Fruit fly (Drosophila melanogaster) whole organism, prepupa: ENCODE data around the gene CG12438.
A peak's percentile ranks its signal among the peaks of the same experiment; 100 is the strongest.

Source experiments
- Blimp-1 ChIP-seq: fragments of 200-800 bp; sonication (Bioruptor generic); optimal IDR thresholded peaks from 3 replicates; lab custom pipeline; 2017; ENCODE audit warnings: missing biosample characterization, missing genetic modification characterization, mild to moderate bottlenecking, moderate library complexity, missing genetic modification reagents
- CG10631 ChIP-seq: fragments of 200-800 bp; sonication (Bioruptor generic); optimal IDR thresholded peaks from 2 replicates; lab custom pipeline; 2016; ENCODE audit warnings: missing biosample characterization, missing genetic modification characterization
- CG10669 ChIP-seq: fragments of 200-800 bp; sonication (Bioruptor generic); optimal IDR thresholded peaks from 3 replicates; lab custom pipeline; 2018; ENCODE audit warnings: missing biosample characterization, mild to moderate bottlenecking, missing genetic modification characterization, moderate library complexity
- CG11762 ChIP-seq: fragments of 200-800 bp; sonication (Bioruptor generic); optimal IDR thresholded peaks from 3 replicates; lab custom pipeline; 2016; ENCODE audit warnings: missing biosample characterization, missing genetic modification characterization; ENCODE audit not compliant: insufficient read depth
- CG11902 ChIP-seq: fragments of 200-800 bp; sonication (Bioruptor generic); optimal IDR thresholded peaks from 3 replicates; lab custom pipeline; 2016; ENCODE audit warnings: missing biosample characterization, missing genetic modification characterization
- CG1621 ChIP-seq: fragments of 200-800 bp; sonication (Bioruptor generic); optimal IDR thresholded peaks from 3 replicates; lab custom pipeline; 2018; ENCODE audit warnings: missing biosample characterization, mild to moderate bottlenecking, missing genetic modification characterization
- CG3032 ChIP-seq: fragments of 200-800 bp; optimal IDR thresholded peaks from 2 replicates; lab custom pipeline; 2019; ENCODE audit warnings: missing biosample characterization, mild to moderate bottlenecking, missing genetic modification characterization, moderate library complexity
- CG34406 ChIP-seq: fragments of 200-800 bp; sonication (Bioruptor generic); optimal IDR thresholded peaks from 3 replicates; lab custom pipeline; 2016; ENCODE audit warnings: missing biosample characterization, missing genetic modification characterization
- CG3919 ChIP-seq: fragments of 200-800 bp; sonication (Bioruptor generic); optimal IDR thresholded peaks from 3 replicates; lab custom pipeline; 2016; ENCODE audit warnings: missing biosample characterization, missing genetic modification characterization
- CG4318 ChIP-seq: fragments of 200-800 bp; sonication (Bioruptor generic); optimal IDR thresholded peaks from 3 replicates; lab custom pipeline; 2017; ENCODE audit warnings: missing biosample characterization, mild to moderate bottlenecking, missing genetic modification characterization
- CG6163 ChIP-seq: fragments of 200-800 bp; sonication (Bioruptor generic); IDR thresholded peaks from 3 replicates; pipeline ENCODE4 v1.3.6; 2022; ENCODE audit warnings: missing biosample characterization, missing genetic modification characterization
- CG6792 ChIP-seq: fragments of 200-800 bp; sonication (Bioruptor generic); optimal IDR thresholded peaks from 3 replicates; lab custom pipeline; 2016; ENCODE audit warnings: missing biosample characterization, missing genetic modification characterization
- CG6808 ChIP-seq: fragments of 200-800 bp; sonication (Bioruptor generic); optimal IDR thresholded peaks from 3 replicates; lab custom pipeline; 2017; ENCODE audit warnings: missing biosample characterization, missing genetic modification characterization, mild to moderate bottlenecking, moderate library complexity, missing genetic modification reagents
- CG7368 ChIP-seq: fragments of 200-800 bp; sonication (Bioruptor generic); optimal IDR thresholded peaks from 3 replicates; lab custom pipeline; 2016; ENCODE audit warnings: missing biosample characterization, missing genetic modification characterization
- CG8119 ChIP-seq: fragments of 200-800 bp; sonication (Bioruptor generic); IDR thresholded peaks from 3 replicates; pipeline ENCODE4 v1.3.6; 2022; ENCODE audit warnings: missing biosample characterization, missing genetic modification characterization
- CG8319 ChIP-seq: fragments of 200-800 bp; sonication (Bioruptor generic); optimal IDR thresholded peaks from 3 replicates; lab custom pipeline; 2016; ENCODE audit warnings: missing biosample characterization, missing genetic modification characterization
- CG8632 ChIP-seq: fragments of 200-800 bp; sonication (Bioruptor generic); optimal IDR thresholded peaks from 3 replicates; lab custom pipeline; 2016; ENCODE audit warnings: missing biosample characterization, missing genetic modification characterization
- CG9139 ChIP-seq: fragments of 200-800 bp; sonication (Bioruptor generic); optimal IDR thresholded peaks from 3 replicates; lab custom pipeline; 2017; ENCODE audit warnings: missing biosample characterization, mild to moderate bottlenecking, missing genetic modification characterization
- Eip78C ChIP-seq: fragments of 200-800 bp; sonication (Bioruptor generic); peaks from one replicate; lab custom pipeline; 2016; ENCODE audit warnings: missing biosample characterization, missing genetic modification characterization
- Ets21C ChIP-seq: fragments of 200-800 bp; sonication (Bioruptor generic); optimal IDR thresholded peaks from 3 replicates; lab custom pipeline; 2016; ENCODE audit warnings: missing biosample characterization, missing genetic modification characterization
- Ets96B ChIP-seq: fragments of 200-800 bp; optimal IDR thresholded peaks from 2 replicates; lab custom pipeline; 2019; ENCODE audit warnings: missing biosample characterization, mild to moderate bottlenecking, missing genetic modification characterization, moderate library complexity
- Gug ChIP-seq: fragments of 200-800 bp; sonication (Bioruptor generic); IDR thresholded peaks from 2 replicates; pipeline ENCODE4 v1.3.6; 2022; ENCODE audit warnings: missing biosample characterization, missing genetic modification characterization
- Hr38 ChIP-seq: sonication (Bioruptor generic); optimal IDR thresholded peaks from 2 replicates; lab custom pipeline; 2016; ENCODE audit warnings: missing biosample characterization, missing genetic modification characterization
- Lpt ChIP-seq: fragments of 200-800 bp; sonication (Bioruptor generic); optimal IDR thresholded peaks from 3 replicates; lab custom pipeline; 2016; ENCODE audit warnings: missing biosample characterization, missing genetic modification characterization
- OdsH ChIP-seq: fragments of 200-800 bp; sonication (Bioruptor generic); optimal IDR thresholded peaks from 3 replicates; lab custom pipeline; 2016; ENCODE audit warnings: missing biosample characterization, missing genetic modification characterization
- Smox ChIP-seq: fragments of 200-800 bp; sonication (Bioruptor generic); optimal IDR thresholded peaks from 3 replicates; lab custom pipeline; 2016; ENCODE audit warnings: missing biosample characterization, missing genetic modification characterization
- Sox14 ChIP-seq: fragments of 200-800 bp; sonication (Bioruptor generic); optimal IDR thresholded peaks from 3 replicates; lab custom pipeline; 2016; ENCODE audit warnings: missing biosample characterization, missing genetic modification characterization
- achi ChIP-seq: fragments of 200-800 bp; sonication (Bioruptor generic); optimal IDR thresholded peaks from 3 replicates; lab custom pipeline; 2016; ENCODE audit warnings: missing biosample characterization, missing genetic modification characterization
- dac ChIP-seq: fragments of 200-800 bp; sonication (Bioruptor generic); optimal IDR thresholded peaks from 2 replicates; lab custom pipeline; 2017; ENCODE audit warnings: missing biosample characterization, mild to moderate bottlenecking, missing genetic modification characterization
- dsx ChIP-seq: fragments of 200-800 bp; optimal IDR thresholded peaks from 3 replicates; lab custom pipeline; 2019; ENCODE audit warnings: missing biosample characterization, mild to moderate bottlenecking, missing genetic modification characterization, moderate library complexity; ENCODE audit not compliant: poor library complexity, severe bottlenecking
- eg ChIP-seq: fragments of 200-800 bp; sonication (Bioruptor generic); IDR thresholded peaks from 3 replicates; pipeline ENCODE4 v1.3.6; 2022; ENCODE audit warnings: missing biosample characterization, missing genetic modification characterization
- esn ChIP-seq: fragments of 200-800 bp; sonication (Bioruptor generic); optimal IDR thresholded peaks from 2 replicates; lab custom pipeline; 2016; ENCODE audit warnings: missing biosample characterization, mild to moderate bottlenecking, missing genetic modification characterization, moderate library complexity
- fd59A ChIP-seq: fragments of 200-800 bp; sonication (Bioruptor generic); optimal IDR thresholded peaks from 2 replicates; lab custom pipeline; 2017; ENCODE audit warnings: missing biosample characterization, mild to moderate bottlenecking, missing genetic modification characterization, missing genetic modification reagents
- fd85E ChIP-seq: fragments of 200-800 bp; sonication (Bioruptor generic); optimal IDR thresholded peaks from 3 replicates; lab custom pipeline; 2016; ENCODE audit warnings: missing biosample characterization, missing genetic modification characterization
- fkh ChIP-seq: fragments of 200-800 bp; sonication (Bioruptor generic); optimal IDR thresholded peaks from 3 replicates; lab custom pipeline; 2017; ENCODE audit warnings: missing biosample characterization, mild to moderate bottlenecking, missing genetic modification characterization, moderate library complexity
- lz ChIP-seq: fragments of 200-800 bp; sonication (Bioruptor generic); optimal IDR thresholded peaks from 3 replicates; lab custom pipeline; 2016; ENCODE audit warnings: missing biosample characterization, missing genetic modification characterization
- salr ChIP-seq, 2 experiments: fragments of 200-800 bp; sonication (Bioruptor generic); optimal IDR thresholded peaks; 3 replicates each; lab custom pipeline; 2016 to 2018; ENCODE audit warnings: missing biosample characterization in 2 of 2, missing genetic modification characterization in 2 of 2, mild to moderate bottlenecking in 1 of 2
- ss ChIP-seq, 2 experiments: fragments of 200-800 bp; sonication (Bioruptor generic); optimal IDR thresholded peaks; 2 replicates in 1 of 2; 3 replicates in 1 of 2; lab custom pipeline; 2017 to 2018; ENCODE audit warnings: mild to moderate bottlenecking in 2 of 2, missing biosample characterization in 2 of 2, missing genetic modification characterization in 2 of 2, moderate library complexity in 1 of 2
- svp ChIP-seq: fragments of 200-800 bp; sonication (Bioruptor generic); peaks from one replicate; lab custom pipeline; 2016; ENCODE audit warnings: missing biosample characterization, missing genetic modification characterization
- topi ChIP-seq: fragments of 200-800 bp; sonication (Bioruptor generic); optimal IDR thresholded peaks from 3 replicates; lab custom pipeline; 2016; ENCODE audit warnings: missing biosample characterization, missing genetic modification characterization
- vri ChIP-seq: fragments of 200-800 bp; sonication (Bioruptor generic); optimal IDR thresholded peaks from 3 replicates; lab custom pipeline; 2016; ENCODE audit warnings: missing biosample characterization, mild to moderate bottlenecking, missing genetic modification characterization

CG12438 gene

DNA sequence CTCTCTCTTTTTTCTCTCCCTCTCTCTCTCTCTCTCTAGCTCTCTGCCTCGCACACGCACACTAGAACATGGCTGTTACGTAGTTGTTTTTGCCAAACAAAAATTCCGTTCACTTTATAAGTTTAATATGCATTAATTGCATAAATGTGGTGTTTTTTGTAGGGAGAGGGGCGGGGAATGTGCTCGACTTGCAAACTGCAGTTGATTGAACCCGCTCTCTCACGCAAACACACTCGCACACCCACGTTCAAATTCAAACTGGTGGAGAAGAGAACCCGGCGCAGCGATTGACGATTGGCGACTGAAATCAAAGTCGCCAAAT lies 43.0 kb upstream of the CG12438 start (continued):
- no peak for TF ChIP-seq CG11902 (GFP tag; lab: Kevin White, UChicago)
- no peak for TF ChIP-seq CG6792 (GFP tag; lab: Kevin White, UChicago)
- TF ChIP-seq Sox14, result no peak
- TF ChIP-seq Lpt (GFP tag; lab: Kevin White, UChicago), result no peak
- no peak for TF ChIP-seq lz (GFP tag; lab: Kevin White, UChicago)
- TF ChIP-seq dsx, result no peak
- peak; percentile 20 for TF ChIP-seq CG3919 (GFP tag; lab: Kevin White, UChicago)
- no peak for TF ChIP-seq Smox (GFP tag; lab: Kevin White, UChicago)
- TF ChIP-seq fd59A (GFP tag; lab: Kevin White, UChicago), result no peak
- no peak for TF ChIP-seq OdsH (GFP tag; lab: Kevin White, UChicago)
- no peak for TF ChIP-seq CG10669
- TF ChIP-seq CG3032, result no peak
- no peak for TF ChIP-seq esn (GFP tag; lab: Kevin White, UChicago)
- TF ChIP-seq topi (GFP tag; lab: Kevin White, UChicago), result no peak
- no peak for TF ChIP-seq CG4318 (GFP tag; lab: Kevin White, UChicago)
- no peak for TF ChIP-seq achi

DNA sequence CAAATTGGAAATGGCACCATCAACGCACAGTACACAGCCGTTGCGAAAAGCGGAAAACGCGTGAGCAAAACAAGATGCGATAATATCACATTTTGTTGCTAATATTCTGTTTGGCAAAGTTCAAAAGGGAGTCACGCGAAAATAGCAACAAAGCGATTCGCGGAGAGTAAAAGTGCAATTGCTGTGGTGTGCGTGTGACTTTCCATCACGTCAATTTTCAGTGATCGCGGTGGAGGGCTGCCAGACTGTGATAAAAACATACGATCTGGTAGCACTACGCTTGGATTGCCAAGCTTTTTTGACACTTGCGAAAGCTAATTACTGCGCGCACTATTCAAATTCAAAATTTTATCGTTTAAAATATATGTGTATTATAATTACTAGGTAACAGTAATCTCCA lies 42.7 kb upstream of the CG12438 start, which contains the start of gene Hnf4:
Gene Hnf4 (minus strand): TSS at position 199 of the 400 bp plus-strand sequence.
- TF ChIP-seq Ets21C (GFP tag; lab: Kevin White, UChicago), result no peak
- no peak for TF ChIP-seq CG8319 (GFP tag; lab: Kevin White, UChicago)
- TF ChIP-seq eg (GFP tag; lab: Robert Waterston, UW), result no peak
- no peak for TF ChIP-seq CG10631 (GFP tag; lab: Kevin White, UChicago)
- TF ChIP-seq fkh (GFP tag; lab: Kevin White, UChicago), result no peak
- TF ChIP-seq CG34406 (GFP tag; lab: Kevin White, UChicago), result no peak
- no peak for TF ChIP-seq Gug (GFP tag; lab: Robert Waterston, UW)
- peak; percentile 7 for TF ChIP-seq CG1621 (tag; lab: Kevin White, UChicago)
- no peak for TF ChIP-seq dac (GFP tag; lab: Kevin White, UChicago)
- TF ChIP-seq CG6163, result no peak
- TF ChIP-seq Blimp-1, result peak; percentile 87
- no peak for TF ChIP-seq CG7368
- peak; percentile 99 for TF ChIP-seq achi
- TF ChIP-seq CG9139 (GFP tag; lab: Kevin White, UChicago), result no peak
- TF ChIP-seq fd59A (GFP tag; lab: Kevin White, UChicago), result no peak
- TF ChIP-seq CG8119 (GFP tag; lab: Robert Waterston, UW), result no peak
- peak; percentile 57 for TF ChIP-seq vri (GFP tag; lab: Kevin White, UChicago)
- TF ChIP-seq esn (GFP tag; lab: Kevin White, UChicago), result no peak
- TF ChIP-seq Sox14, result peak; percentile 33
- TF ChIP-seq ss (GFP tag; optimal IDR thresholded peaks at IDR 0.05; lab: Kevin White, UChicago), result peak in 1 of 2 experiments; percentile 6
- TF ChIP-seq fd85E (GFP tag; lab: Kevin White, UChicago), result no peak
- TF ChIP-seq lz (GFP tag; lab: Kevin White, UChicago), result no peak
- no peak for TF ChIP-seq CG3032
- no peak for TF ChIP-seq CG6792 (GFP tag; lab: Kevin White, UChicago)
- no peak for TF ChIP-seq Ets96B (tag; lab: Kevin White, UChicago)
- no peak for TF ChIP-seq topi (GFP tag; lab: Kevin White, UChicago)
- no peak for TF ChIP-seq Hr38 (GFP tag; lab: Kevin White, UChicago)
- TF ChIP-seq Smox (GFP tag; lab: Kevin White, UChicago), result no peak
- TF ChIP-seq CG8632 (GFP tag; lab: Kevin White, UChicago), result no peak
- TF ChIP-seq salr (GFP tag; optimal IDR thresholded peaks at IDR 0.05; lab: Kevin White, UChicago), result no peak
- TF ChIP-seq svp (GFP tag; lab: Kevin White, UChicago), result peak; percentile 94
- peak; percentile 59 for TF ChIP-seq Eip78C
- TF ChIP-seq CG6808 (GFP tag; lab: Kevin White, UChicago), result peak; percentile 34
- no peak for TF ChIP-seq CG11762
